Fruit fly (Drosophila melanogaster) whole organism, embryonic: ENCODE data around the gene Lip2.

Experiments
- CG10366 ChIP-seq: fragments of 200-800 bp; sonication (Bioruptor generic); IDR thresholded peaks from 2 replicates; pipeline ENCODE4 v1.3.6; 2022; ENCODE audit warnings: missing biosample characterization, missing genetic modification characterization
- CG17361 ChIP-seq: fragments of 200-800 bp; sonication (Bioruptor generic); IDR thresholded peaks from 3 replicates; pipeline ENCODE4 v1.3.6; 2022; ENCODE audit warnings: missing biosample characterization, missing genetic modification characterization
- CG34224 ChIP-seq: fragments of 200-800 bp; sonication (Bioruptor generic); IDR thresholded peaks from 3 replicates; pipeline ENCODE4 v1.3.6; 2022; ENCODE audit warnings: missing biosample characterization, missing genetic modification characterization; ENCODE audit not compliant: partially characterized antibody
- Fer2 ChIP-seq: fragments of 200-800 bp; sonication (Bioruptor generic); optimal IDR thresholded peaks from 2 replicates; lab custom pipeline; 2018; ENCODE audit warnings: missing biosample characterization, mild to moderate bottlenecking, missing genetic modification characterization, moderate library complexity
- schlank ChIP-seq: fragments of 200-800 bp; sonication (Bioruptor generic); optimal IDR thresholded peaks from 2 replicates; lab custom pipeline; 2018; ENCODE audit warnings: missing biosample characterization, mild to moderate bottlenecking, missing genetic modification characterization

DNA sequence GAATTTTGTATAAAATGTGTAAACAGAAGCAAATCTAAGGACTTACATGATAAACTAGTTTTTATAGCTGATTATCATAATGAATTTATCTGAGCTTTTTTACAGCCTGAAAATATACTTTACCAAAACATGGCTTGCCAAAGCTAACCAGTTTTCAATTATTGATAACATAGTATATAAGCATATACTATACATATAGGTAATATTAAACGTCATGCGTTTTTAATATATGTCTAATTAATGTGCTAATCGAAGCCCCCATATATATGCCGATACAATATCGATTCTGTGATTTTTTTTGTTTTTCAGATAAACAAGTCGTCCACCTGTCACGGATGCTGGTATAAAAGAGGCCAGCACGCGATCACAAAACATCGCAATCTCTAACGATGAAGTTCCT is 27.7 kb downstream of the Lip2 start, which contains the start of gene CG17107:
- TF ChIP-seq Fer2 (tag; lab: Kevin White, UChicago) = no peak
- TF ChIP-seq schlank (tag; lab: Kevin White, UChicago) = no peak
- no peak for TF ChIP-seq CG10366 (GFP tag; lab: Robert Waterston, UW)
- no peak for TF ChIP-seq CG17361 (GFP tag; lab: Robert Waterston, UW)
- TF ChIP-seq CG34224 = no peak
